Worm (Caenorhabditis elegans) whole organism, L4 larva: ENCODE results near the gene F47B8.13.
"Not testable (repeated sequence)": the region's sequence is repeated elsewhere in the genome, so short reads cannot be mapped to it uniquely, and the experiment has no call there.

Experiments
- F37D6.2 ChIP-seq: sonication (generic microtip); optimal IDR thresholded peaks from 2 replicates; lab custom pipeline; 2016; ENCODE audit warnings: mild to moderate bottlenecking, missing genetic modification characterization, missing compliant biosample characterization
- Y105C5A.15 ChIP-seq: fragments of 200-800 bp; sonication (Bioruptor generic); IDR thresholded peaks from 2 replicates; pipeline ENCODE4 v1.3.6; 2022; ENCODE audit warnings: missing genetic modification characterization, missing compliant biosample characterization
- Y48G9A.11 ChIP-seq: fragments of 200-800 bp; sonication (Bioruptor generic); IDR thresholded peaks from 2 replicates; pipeline ENCODE4 v1.3.6; 2022; ENCODE audit warnings: missing genetic modification reagents, missing genetic modification characterization, missing compliant biosample characterization
- aha-1 ChIP-seq: fragments of 150-350 bp; peaks from one replicate; lab custom pipeline; 2014; ENCODE audit warnings: missing biosample characterization, missing genetic modification characterization
- ama-1 ChIP-seq: fragments of 150-350 bp; optimal IDR thresholded peaks from 2 replicates; lab custom pipeline; 2014; ENCODE audit warnings: inconsistent platforms, mixed read lengths
- attf-4 ChIP-seq: sonication (generic microtip); optimal IDR thresholded peaks from 3 replicates; lab custom pipeline; 2017; ENCODE audit warnings: missing biosample characterization, missing genetic modification characterization
- ceh-20 ChIP-seq: fragments of 200-800 bp; sonication (Bioruptor generic); IDR thresholded peaks from 2 replicates; pipeline ENCODE4 v1.3.6; 2022; ENCODE audit warnings: missing genetic modification reagents, missing genetic modification characterization, missing compliant biosample characterization
- ceh-28 ChIP-seq: fragments of 150-350 bp; optimal IDR thresholded peaks from 2 replicates; lab custom pipeline; 2014; ENCODE audit warnings: missing biosample characterization, missing genetic modification reagents, missing genetic modification characterization
- duxl-1 ChIP-seq: sonication (generic microtip); optimal IDR thresholded peaks from 2 replicates; lab custom pipeline; 2016; ENCODE audit warnings: mild to moderate bottlenecking, missing genetic modification characterization, moderate library complexity, missing compliant biosample characterization; ENCODE audit not compliant: poor library complexity
- egl-27 ChIP-seq: sonication (generic microtip); optimal IDR thresholded peaks from 3 replicates; lab custom pipeline; 2017; ENCODE audit warnings: missing biosample characterization, missing genetic modification reagents, missing genetic modification characterization
- gei-8 ChIP-seq: fragments of 200-800 bp; sonication (Bioruptor generic); optimal IDR thresholded peaks from 2 replicates; lab custom pipeline; 2018; ENCODE audit warnings: mild to moderate bottlenecking, missing genetic modification characterization, missing compliant biosample characterization
- lim-7 ChIP-seq: fragments of 200-800 bp; sonication (Bioruptor generic); IDR thresholded peaks from 2 replicates; pipeline ENCODE4 v1.3.6; 2022; ENCODE audit warnings: missing genetic modification characterization, missing compliant biosample characterization
- lin-15B ChIP-seq: fragments of 150-350 bp; sonication (generic microtip); optimal IDR thresholded peaks from 3 replicates; lab custom pipeline; 2014; ENCODE audit warnings: missing biosample characterization, missing genetic modification characterization
- lin-29 ChIP-seq: fragments of 200-800 bp; sonication (Bioruptor generic); IDR thresholded peaks from 2 replicates; pipeline ENCODE4 v1.3.6; 2022; ENCODE audit warnings: missing genetic modification reagents, missing genetic modification characterization, missing compliant biosample characterization
- madf-9 ChIP-seq: fragments of 200-800 bp; sonication (Bioruptor generic); conservative IDR thresholded peaks from 2 replicates; pipeline ENCODE4 v1.3.6; 2022; ENCODE audit warnings: missing genetic modification reagents, missing genetic modification characterization, missing compliant biosample characterization
- mes-2 ChIP-seq: sonication (generic microtip); optimal IDR thresholded peaks from 2 replicates; lab custom pipeline; 2016; ENCODE audit warnings: missing genotype, mild to moderate bottlenecking, missing genetic modification characterization, missing compliant biosample characterization; ENCODE audit not compliant: poor library complexity, severe bottlenecking
- nhr-25 ChIP-seq: sonication (generic microtip); optimal IDR thresholded peaks from 2 replicates; lab custom pipeline; 2017; ENCODE audit warnings: missing genetic modification characterization, mild to moderate bottlenecking, missing compliant biosample characterization, antibody characterized with exemption, moderate library complexity, borderline replicate concordance; ENCODE audit not compliant: insufficient read depth
- nhr-41 ChIP-seq: fragments of 200-800 bp; sonication (Bioruptor generic); IDR thresholded peaks from 2 replicates; pipeline ENCODE4 v1.3.6; 2022; ENCODE audit warnings: missing genetic modification reagents, missing genetic modification characterization, missing compliant biosample characterization
- nhr-42 ChIP-seq: fragments of 200-800 bp; sonication (Bioruptor generic); IDR thresholded peaks from 2 replicates; pipeline ENCODE4 v1.3.6; 2022; ENCODE audit warnings: missing genetic modification characterization, missing compliant biosample characterization
- nhr-48 ChIP-seq: sonication (generic microtip); optimal IDR thresholded peaks from 2 replicates; lab custom pipeline; 2016; ENCODE audit warnings: mild to moderate bottlenecking, missing genetic modification characterization, missing compliant biosample characterization
- nhr-6 ChIP-seq: fragments of 150-350 bp; optimal IDR thresholded peaks from 2 replicates; lab custom pipeline; 2014; ENCODE audit warnings: missing biosample characterization, missing genetic modification characterization
- pqm-1 ChIP-seq: sonication (generic microtip); optimal IDR thresholded peaks from 2 replicates; lab custom pipeline; 2017; ENCODE audit warnings: missing biosample characterization, missing genetic modification characterization
- snpc-1.2 ChIP-seq: fragments of 200-800 bp; sonication (Bioruptor generic); IDR thresholded peaks from 2 replicates; pipeline ENCODE4 v1.3.6; 2022; ENCODE audit warnings: missing genetic modification reagents, missing genetic modification characterization, missing compliant biosample characterization
- snpc-4 ChIP-seq: fragments of 150-350 bp; optimal IDR thresholded peaks from 2 replicates; lab custom pipeline; 2014; ENCODE audit warnings: missing biosample characterization, missing genetic modification characterization
- spr-3 ChIP-seq: fragments of 200-800 bp; sonication (Bioruptor generic); optimal IDR thresholded peaks from 2 replicates; lab custom pipeline; 2018; ENCODE audit warnings: mild to moderate bottlenecking, missing genetic modification characterization, missing compliant biosample characterization
- zag-1 ChIP-seq: fragments of 150-350 bp; optimal IDR thresholded peaks from 2 replicates; lab custom pipeline; 2014; ENCODE audit warnings: missing biosample characterization, missing genetic modification characterization
- zfp-3 ChIP-seq: fragments of 200-800 bp; sonication (Bioruptor generic); conservative IDR thresholded peaks from 2 replicates; pipeline ENCODE4 v1.3.6; 2022; ENCODE audit warnings: missing genetic modification reagents, missing genetic modification characterization, missing compliant biosample characterization
- ztf-11 ChIP-seq: fragments of 150-350 bp; optimal IDR thresholded peaks from 2 replicates; lab custom pipeline; 2014; ENCODE audit warnings: missing biosample characterization, missing genetic modification characterization
- ztf-7 ChIP-seq: fragments of 150-350 bp; optimal IDR thresholded peaks from 2 replicates; lab custom pipeline; 2014; ENCODE audit warnings: missing biosample characterization, missing genetic modification characterization

The F47B8.13 gene

DNA sequence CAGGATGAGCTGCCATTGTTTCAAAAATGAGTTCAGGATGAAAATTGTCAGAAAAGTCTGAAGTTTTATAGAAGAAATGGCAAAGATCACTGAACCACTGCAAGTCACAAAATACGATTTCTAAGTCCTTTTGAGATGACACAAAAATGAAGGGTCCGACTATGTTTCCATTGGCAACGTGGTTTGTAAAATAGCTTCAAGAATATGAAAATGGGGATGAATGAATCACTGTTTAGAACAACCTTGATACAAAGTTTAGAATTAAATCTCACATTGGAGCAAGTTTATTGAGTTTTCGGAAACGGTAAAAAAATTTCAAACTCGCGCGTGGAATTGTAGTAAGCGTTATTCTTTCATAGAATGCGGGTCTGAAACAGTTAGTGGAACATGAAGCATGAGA, 8.4 kb downstream of the F47B8.13 start, which contains the start of gene ddn-3:
Gene ddn-3, minus strand, starts transcription at position 101 of the 400 bp plus-strand sequence.
- no peak for TF ChIP-seq ztf-11 (tag; lab: Kevin White, UChicago)

DNA sequence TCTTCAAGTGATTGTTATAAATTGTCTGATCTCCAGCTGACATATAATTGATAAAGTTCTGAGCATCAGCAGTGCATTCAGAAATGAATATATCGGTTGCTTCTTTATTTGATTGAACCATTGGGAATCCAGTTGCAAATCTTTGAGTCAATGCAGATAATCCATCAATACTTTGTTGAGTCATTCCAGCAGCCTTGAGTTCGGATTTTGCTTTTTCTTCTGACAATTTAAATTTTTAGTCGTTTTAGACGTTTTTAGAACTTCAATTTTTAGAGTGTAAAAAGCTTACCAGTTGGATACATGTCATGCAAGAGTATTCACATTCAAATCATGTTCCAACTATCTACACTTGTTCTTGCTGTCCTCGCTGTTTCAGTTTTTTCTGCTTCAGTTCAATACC, 9.9 kb downstream of the F47B8.13 start, which contains the start of gene F14D7.14:
Gene F14D7.14, plus strand, starts transcription at position 301 of the 400 bp plus-strand sequence.
- not testable (repeated sequence) for TF ChIP-seq Y48G9A.11 (GFP tag; lab: Robert Waterston, UW); lin-15B (tag; lab: Kevin White, UChicago); lim-7 (GFP tag; lab: Robert Waterston, UW)

DNA sequence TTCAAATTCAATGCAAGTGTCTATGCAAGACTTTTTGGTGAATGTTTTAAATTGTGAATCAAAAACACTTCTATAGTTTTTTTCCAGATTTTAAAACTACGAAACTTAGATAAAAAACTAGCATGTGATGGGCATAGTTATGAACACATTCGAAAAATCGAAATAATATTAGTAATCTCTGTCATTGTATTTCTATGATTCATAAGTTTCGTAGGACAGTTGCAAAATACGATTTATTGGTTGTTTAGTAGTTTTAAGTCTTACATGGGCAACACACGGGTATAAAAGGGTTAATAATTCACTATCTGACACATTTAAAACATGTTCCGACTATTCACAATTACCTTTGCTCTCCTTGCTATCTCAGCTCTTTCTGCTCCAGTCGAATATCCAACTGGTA, 11.4 kb downstream of the F47B8.13 start, which contains the start of gene spig-5:
Gene spig-5, plus strand, starts transcription at position 301 of the 400 bp plus-strand sequence.
- TF ChIP-seq nhr-41 (GFP tag; lab: Robert Waterston, UW); duxl-1 (tag; lab: Kevin White, UChicago); nhr-6 (tag; lab: Kevin White, UChicago): not testable (repeated sequence)

DNA sequence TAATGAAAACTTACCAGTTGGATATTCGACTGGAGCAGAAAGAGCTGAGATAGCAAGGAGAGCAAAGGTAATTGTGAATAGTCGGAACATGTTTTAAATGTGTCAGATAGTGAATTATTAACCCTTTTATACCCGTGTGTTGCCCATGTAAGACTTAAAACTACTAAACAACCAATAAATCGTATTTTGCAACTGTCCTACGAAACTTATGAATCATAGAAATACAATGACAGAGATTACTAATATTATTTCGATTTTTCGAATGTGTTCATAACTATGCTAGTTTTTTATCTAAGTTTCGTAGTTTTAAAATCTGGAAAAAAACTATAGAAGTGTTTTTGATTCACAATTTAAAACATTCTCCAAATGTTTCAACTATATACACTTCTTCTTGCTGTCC, 12.8 kb downstream of the F47B8.13 start, which contains the start of gene spig-4:
Gene spig-4, minus strand, starts transcription at position 101 of the 400 bp plus-strand sequence.
- not testable (repeated sequence) for TF ChIP-seq attf-4 (tag; lab: Kevin White, UChicago); snpc-4 (tag; lab: Kevin White, UChicago); ama-1 (lab: Kevin White, UChicago)

DNA sequence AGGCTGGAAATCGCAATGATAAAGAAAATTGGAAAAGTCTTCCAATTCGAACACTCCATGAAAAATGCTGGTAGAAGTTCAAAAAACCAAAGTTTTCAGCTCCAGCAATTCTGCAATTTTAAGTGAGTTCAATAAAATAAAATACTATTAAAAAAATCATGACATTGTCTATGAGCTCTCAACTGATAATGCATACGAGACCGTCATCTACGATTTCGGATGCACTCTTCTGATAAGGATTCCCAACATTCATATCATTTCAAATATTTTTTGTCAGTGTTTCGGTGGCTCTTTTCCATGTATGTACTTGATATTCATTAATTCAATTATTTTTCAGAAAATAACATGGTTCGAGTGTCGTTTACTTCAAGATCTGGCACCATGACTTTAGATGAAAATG, 18.5 kb downstream of the F47B8.13 start, which contains the start of gene F14D7.6:
Gene F14D7.6, plus strand, starts transcription at position 338 of the 400 bp plus-strand sequence.
- TF ChIP-seq pqm-1, result peak; percentile 41
- no peak for TF ChIP-seq madf-9

DNA sequence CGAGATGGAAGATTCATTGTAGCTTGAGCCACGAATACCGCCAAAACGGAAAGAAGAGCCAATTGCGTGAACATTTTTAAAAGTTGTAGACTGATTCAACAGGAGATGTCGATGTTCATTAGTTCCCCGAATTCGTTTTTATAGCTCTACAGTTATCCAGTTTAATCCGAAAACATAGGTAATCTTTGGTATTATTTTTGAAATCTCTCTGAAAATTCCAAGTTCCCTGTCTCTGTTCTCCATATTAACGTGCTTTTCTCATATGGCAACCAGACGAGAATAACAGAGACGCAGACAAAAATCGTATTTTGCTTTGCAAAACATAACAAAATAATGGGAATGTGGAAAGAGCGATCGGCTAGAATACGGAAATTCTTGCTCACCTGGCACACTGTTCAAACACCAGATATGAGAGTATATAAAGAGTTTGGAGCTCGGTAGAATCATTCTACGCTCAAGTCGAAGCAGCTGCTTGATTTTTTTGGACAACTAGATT, 19.9 kb downstream of the F47B8.13 start, which contains the start of the genes spig-3 and F14D7.12:
Gene spig-3, minus strand, starts transcription at position 101 of the 496 bp plus-strand sequence.
Gene F14D7.12, plus strand, starts transcription at position 446 of the 496 bp plus-strand sequence.
- TF ChIP-seq ceh-28 (tag; lab: Kevin White, UChicago) (no peak), gei-8 (GFP tag; lab: Kevin White, UChicago) (no peak), zfp-3 (GFP tag; lab: Robert Waterston, UW) (no peak), snpc-1.2 (no peak), nhr-48 (tag; lab: Kevin White, UChicago) (no peak), zag-1 (tag; lab: Kevin White, UChicago) (no peak), nhr-25 (tag; lab: Kevin White, UChicago) (no peak), F37D6.2 (tag; lab: Kevin White, UChicago) (no peak), nhr-42 (GFP tag; lab: Robert Waterston, UW) (no peak), mes-2 (tag; lab: Kevin White, UChicago) (no peak), lin-29 (GFP tag; lab: Robert Waterston, UW) (no peak), Y105C5A.15 (GFP tag; lab: Robert Waterston, UW) (no peak), ztf-7 (tag; lab: Kevin White, UChicago) (no peak), aha-1 (no peak), spr-3 (no peak), egl-27 (tag; lab: Kevin White, UChicago) (no peak), ceh-20 (GFP tag; lab: Robert Waterston, UW) (no peak)
